Fruit fly (Drosophila melanogaster) whole organism, embryonic: ENCODE results near the gene hbt.
A peak's percentile ranks its signal among the peaks of the same experiment; 100 is the strongest.

Experiments
- ATbp ChIP-seq: fragments of 200-800 bp; sonication (Bioruptor generic); optimal IDR thresholded peaks from 2 replicates; lab custom pipeline; 2017; ENCODE audit warnings: missing biosample characterization, mild to moderate bottlenecking, missing genetic modification characterization, missing genetic modification reagents
- BEAF-32 ChIP-seq: fragments of 200-800 bp; sonication (Bioruptor generic); optimal IDR thresholded peaks from 3 replicates; lab custom pipeline; 2017; ENCODE audit warnings: missing biosample characterization, missing genetic modification characterization, mild to moderate bottlenecking, moderate library complexity, missing genetic modification reagents
- CG10267 ChIP-seq: fragments of 200-800 bp; sonication (Bioruptor generic); optimal IDR thresholded peaks from 2 replicates; lab custom pipeline; 2018; ENCODE audit warnings: missing biosample characterization, mild to moderate bottlenecking, missing genetic modification characterization, moderate library complexity
- CG10462 ChIP-seq: fragments of 200-800 bp; sonication (Bioruptor generic); optimal IDR thresholded peaks from 2 replicates; lab custom pipeline; 2016; ENCODE audit warnings: missing biosample characterization, missing genetic modification characterization
- CG10565 ChIP-seq: fragments of 200-800 bp; sonication (Bioruptor generic); optimal IDR thresholded peaks from 3 replicates; lab custom pipeline; 2016; ENCODE audit warnings: missing biosample characterization, mild to moderate bottlenecking, missing genetic modification characterization
- CG11085 ChIP-seq: fragments of 200-800 bp; sonication (Bioruptor generic); IDR thresholded peaks from 2 replicates; pipeline ENCODE4 v1.3.6; 2022; ENCODE audit warnings: missing biosample characterization, missing genetic modification characterization
- CG12155 ChIP-seq: fragments of 200-800 bp; sonication (Bioruptor generic); optimal IDR thresholded peaks from 3 replicates; lab custom pipeline; 2016; ENCODE audit warnings: missing biosample characterization, missing genetic modification characterization
- CG1233 ChIP-seq: fragments of 200-800 bp; sonication (Bioruptor generic); optimal IDR thresholded peaks from 4 replicates; lab custom pipeline; 2018; ENCODE audit warnings: missing biosample characterization, mild to moderate bottlenecking, missing genetic modification characterization
- CG13287 ChIP-seq: fragments of 200-800 bp; sonication (Bioruptor generic); IDR thresholded peaks from 2 replicates; pipeline ENCODE4 v1.3.6; 2022; ENCODE audit warnings: missing biosample characterization, missing genetic modification characterization; ENCODE audit not compliant: partially characterized antibody
- CG13894 ChIP-seq: fragments of 200-800 bp; sonication (Bioruptor generic); optimal IDR thresholded peaks from 3 replicates; lab custom pipeline; 2018; ENCODE audit warnings: missing biosample characterization, mild to moderate bottlenecking, missing genetic modification characterization, moderate library complexity
- CG1529 ChIP-seq: fragments of 200-800 bp; sonication (Bioruptor generic); optimal IDR thresholded peaks from 3 replicates; lab custom pipeline; 2018; ENCODE audit warnings: missing biosample characterization, missing genetic modification characterization
- CG15696 ChIP-seq: fragments of 200-800 bp; sonication (Bioruptor generic); optimal IDR thresholded peaks from 2 replicates; lab custom pipeline; 2019; ENCODE audit warnings: missing biosample characterization, mild to moderate bottlenecking, missing genetic modification characterization, moderate library complexity
- CG1647 ChIP-seq: fragments of 200-800 bp; sonication (Bioruptor generic); optimal IDR thresholded peaks from 3 replicates; lab custom pipeline; 2016; ENCODE audit warnings: missing biosample characterization, missing genetic modification characterization
- CG17328 ChIP-seq: fragments of 200-800 bp; sonication (Bioruptor generic); IDR thresholded peaks from 2 replicates; pipeline ENCODE4 v1.3.6; 2022; ENCODE audit warnings: missing biosample characterization, missing genetic modification characterization
- CG2678 ChIP-seq: fragments of 200-800 bp; sonication (Bioruptor generic); optimal IDR thresholded peaks from 3 replicates; lab custom pipeline; 2019; ENCODE audit warnings: missing biosample characterization, mild to moderate bottlenecking, missing genetic modification characterization, moderate library complexity
- CG2889 ChIP-seq: fragments of 200-800 bp; sonication (Bioruptor generic); IDR thresholded peaks from 3 replicates; pipeline ENCODE4 v1.3.6; 2022; ENCODE audit warnings: missing biosample characterization, missing genetic modification characterization
- CG3281 ChIP-seq: fragments of 200-800 bp; sonication (Bioruptor generic); optimal IDR thresholded peaks from 3 replicates; lab custom pipeline; 2017; ENCODE audit warnings: missing biosample characterization, mild to moderate bottlenecking, missing genetic modification characterization
- CG33557 ChIP-seq: fragments of 200-800 bp; sonication (Bioruptor generic); optimal IDR thresholded peaks from 2 replicates; lab custom pipeline; 2019; ENCODE audit warnings: missing biosample characterization, mild to moderate bottlenecking, missing genetic modification characterization, moderate library complexity
- CG4282 ChIP-seq: fragments of 200-800 bp; sonication (Bioruptor generic); optimal IDR thresholded peaks from 2 replicates; lab custom pipeline; 2016; ENCODE audit warnings: missing biosample characterization, missing genetic modification characterization
- CG4424 ChIP-seq: fragments of 200-800 bp; sonication (Bioruptor generic); optimal IDR thresholded peaks from 3 replicates; lab custom pipeline; 2016; ENCODE audit warnings: missing biosample characterization, missing genetic modification characterization
- CG5953 ChIP-seq: fragments of 200-800 bp; sonication (Bioruptor generic); IDR thresholded peaks from 2 replicates; pipeline ENCODE4 v1.3.6; 2022; ENCODE audit warnings: missing biosample characterization, missing genetic modification characterization
- CG6791 ChIP-seq: fragments of 200-800 bp; sonication (Bioruptor generic); IDR thresholded peaks from 3 replicates; pipeline ENCODE4 v1.3.6; 2022; ENCODE audit warnings: missing biosample characterization, missing genetic modification characterization; ENCODE audit not compliant: partially characterized antibody
- CG7786 ChIP-seq: fragments of 200-800 bp; sonication (Bioruptor generic); optimal IDR thresholded peaks from 2 replicates; lab custom pipeline; 2016; ENCODE audit warnings: missing biosample characterization, missing genetic modification characterization
- CG8089 ChIP-seq: fragments of 200-800 bp; sonication (Bioruptor generic); optimal IDR thresholded peaks from 3 replicates; lab custom pipeline; 2016; ENCODE audit warnings: missing biosample characterization, missing genetic modification characterization
- Camta ChIP-seq: fragments of 200-800 bp; sonication (Bioruptor generic); optimal IDR thresholded peaks from 2 replicates; lab custom pipeline; 2016; ENCODE audit warnings: missing biosample characterization, missing genetic modification characterization
- CrebB ChIP-seq: fragments of 200-800 bp; sonication (Bioruptor generic); optimal IDR thresholded peaks from 3 replicates; lab custom pipeline; 2018; ENCODE audit warnings: missing biosample characterization, mild to moderate bottlenecking, missing genetic modification characterization
- Dad ChIP-seq: fragments of 200-800 bp; sonication (Bioruptor generic); optimal IDR thresholded peaks from 3 replicates; lab custom pipeline; 2016; ENCODE audit warnings: missing biosample characterization, missing genetic modification characterization
- Dbx ChIP-seq: fragments of 200-800 bp; sonication (Bioruptor generic); IDR thresholded peaks from 3 replicates; pipeline ENCODE4 v1.3.6; 2022; ENCODE audit warnings: missing biosample characterization, missing genetic modification characterization
- Dfd ChIP-seq, 2 experiments: fragments of >200 bp; optimal IDR thresholded peaks; 2 replicates each; lab custom pipeline; 2017; ENCODE audit warnings: missing biosample characterization in 2 of 2, missing genetic modification characterization in 2 of 2
- HLH3B ChIP-seq: fragments of 200-800 bp; sonication (Bioruptor generic); IDR thresholded peaks from 2 replicates; pipeline ENCODE4 v1.3.6; 2022; ENCODE audit warnings: missing biosample characterization, missing genetic modification characterization
- Hmx ChIP-seq: fragments of 200-800 bp; sonication (Bioruptor generic); optimal IDR thresholded peaks from 2 replicates; lab custom pipeline; 2016; ENCODE audit warnings: missing biosample characterization, missing genetic modification characterization
- Max ChIP-seq: fragments of 200-800 bp; sonication (Bioruptor generic); optimal IDR thresholded peaks from 2 replicates; lab custom pipeline; 2016; ENCODE audit warnings: missing biosample characterization, mild to moderate bottlenecking, missing genetic modification characterization
- Med ChIP-seq: fragments of 200-800 bp; sonication (Bioruptor generic); peaks from one replicate; lab custom pipeline; 2016; ENCODE audit warnings: missing biosample characterization, missing genetic modification characterization, mild to moderate bottlenecking, inconsistent platforms, moderate library complexity
- Mrtf ChIP-seq: fragments of 200-800 bp; sonication (Bioruptor generic); IDR thresholded peaks from 3 replicates; pipeline ENCODE4 v1.3.6; 2022; ENCODE audit warnings: missing biosample characterization, missing genetic modification characterization
- Six4 ChIP-seq: fragments of 200-800 bp; sonication (Bioruptor generic); optimal IDR thresholded peaks from 2 replicates; lab custom pipeline; 2016; ENCODE audit warnings: missing biosample characterization, missing genetic modification characterization
- Xrp1 ChIP-seq: fragments of 200-800 bp; sonication (Bioruptor generic); IDR thresholded peaks from 2 replicates; pipeline ENCODE4 v1.3.6; 2022; ENCODE audit warnings: missing biosample characterization, missing genetic modification characterization
- br ChIP-seq: fragments of >200 bp; optimal IDR thresholded peaks from 2 replicates; lab custom pipeline; 2017
- cato ChIP-seq: fragments of 200-800 bp; sonication (Bioruptor generic); optimal IDR thresholded peaks from 2 replicates; lab custom pipeline; 2016; ENCODE audit warnings: missing biosample characterization, missing genetic modification characterization, borderline replicate concordance
- chm ChIP-seq: fragments of 200-800 bp; sonication (Bioruptor generic); IDR thresholded peaks from 2 replicates; pipeline ENCODE4 v1.3.6; 2022; ENCODE audit warnings: missing biosample characterization, missing genetic modification characterization
- crp ChIP-seq, 2 experiments: fragments of 200-800 bp; sonication (Bioruptor generic); optimal IDR thresholded peaks; 2 replicates in 1 of 2; 3 replicates in 1 of 2; lab custom pipeline; 2017; ENCODE audit warnings: missing biosample characterization in 2 of 2, missing genetic modification characterization in 2 of 2, mild to moderate bottlenecking in 1 of 2, moderate library complexity in 1 of 2
- cwo ChIP-seq: fragments of 200-800 bp; sonication (Bioruptor generic); optimal IDR thresholded peaks from 3 replicates; lab custom pipeline; 2017; ENCODE audit warnings: missing biosample characterization, missing genetic modification characterization, mild to moderate bottlenecking, moderate library complexity, missing genetic modification reagents
- disco-r ChIP-seq: fragments of 200-800 bp; sonication (Bioruptor generic); optimal IDR thresholded peaks from 2 replicates; lab custom pipeline; 2016; ENCODE audit warnings: missing biosample characterization, missing genetic modification characterization
- h ChIP-seq: fragments of >200 bp; optimal IDR thresholded peaks from 2 replicates; lab custom pipeline; 2017
- hkb ChIP-seq, 2 experiments: fragments of 200-800 bp in 1 of 2; fragments of >200 bp in 1 of 2; sonication (Bioruptor generic) in 1 of 2; IDR thresholded peaks in 1 of 2; optimal IDR thresholded peaks in 1 of 2; 2 replicates each; pipeline versions ENCODE4 v1.3.6 to Lab custom; 2017 to 2022; ENCODE audit warnings: missing biosample characterization in 1 of 2, missing genetic modification characterization in 1 of 2
- nau ChIP-seq: fragments of 200-800 bp; sonication (Bioruptor generic); optimal IDR thresholded peaks from 3 replicates; lab custom pipeline; 2017; ENCODE audit warnings: missing biosample characterization, mild to moderate bottlenecking, missing genetic modification characterization, missing genetic modification reagents
- run ChIP-seq: fragments of 200-800 bp; sonication (Bioruptor generic); optimal IDR thresholded peaks from 3 replicates; lab custom pipeline; 2018; ENCODE audit warnings: missing biosample characterization, mild to moderate bottlenecking, missing genetic modification characterization
- sd ChIP-seq: fragments of 200-800 bp; sonication (Bioruptor generic); optimal IDR thresholded peaks from 3 replicates; lab custom pipeline; 2018; ENCODE audit warnings: missing biosample characterization, mild to moderate bottlenecking, missing genetic modification characterization, moderate library complexity
- sug ChIP-seq: fragments of 200-800 bp; optimal IDR thresholded peaks from 2 replicates; lab custom pipeline; 2019; ENCODE audit warnings: missing biosample characterization, mild to moderate bottlenecking, missing genetic modification characterization, moderate library complexity
- tll ChIP-seq, 2 experiments: fragments of 200-800 bp in 1 of 2; fragments of >200 bp in 1 of 2; sonication (Bioruptor generic) in 1 of 2; optimal IDR thresholded peaks; 2 replicates each; lab custom pipeline; 2017 to 2019; ENCODE audit warnings: missing biosample characterization in 2 of 2, missing genetic modification characterization in 2 of 2, mild to moderate bottlenecking in 1 of 2, moderate library complexity in 1 of 2
- zfh1 ChIP-seq: fragments of 200-800 bp; sonication (Bioruptor generic); IDR thresholded peaks from 3 replicates; pipeline ENCODE4 v1.3.6; 2022; ENCODE audit warnings: missing biosample characterization, missing genetic modification characterization

hbt gene

DNA sequence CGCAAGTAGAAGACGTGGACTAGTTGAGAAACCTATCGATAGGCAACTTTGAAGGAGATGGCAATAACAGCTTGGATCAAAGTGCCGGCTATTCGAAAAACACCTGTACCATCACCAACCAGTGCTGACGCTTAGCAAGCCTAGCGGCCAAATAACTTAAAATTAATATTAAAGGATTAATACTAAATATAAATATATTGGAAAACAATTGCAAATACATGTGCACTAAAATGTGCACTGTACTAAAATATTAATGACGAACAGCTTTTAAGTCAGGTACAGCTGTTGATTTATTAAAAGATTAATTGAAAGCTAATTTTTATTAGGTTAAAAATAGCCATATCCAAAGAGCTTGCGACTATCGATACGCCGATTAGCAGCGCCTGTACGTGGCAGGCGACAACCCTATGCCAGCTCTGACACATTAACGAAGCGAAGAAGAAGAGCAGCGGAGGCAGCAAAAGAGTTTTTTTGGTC, 47.6 kb upstream of the hbt start, which contains the start of the genes CG9302 and beta'COP (continued):
- peak in 1 of 2 experiments; percentile 39 for TF ChIP-seq crp (GFP tag; optimal IDR thresholded peaks at IDR 0.05; lab: Kevin White, UChicago)
- TF ChIP-seq CG8089 (GFP tag; lab: Kevin White, UChicago) = no peak
- no peak for TF ChIP-seq cwo (GFP tag; lab: Kevin White, UChicago)
- no peak for TF ChIP-seq CG2889 (GFP tag; lab: Robert Waterston, UW)
- TF ChIP-seq zfh1 = peak; percentile 60; the same call in 1 of the 3 replicates
- peak; percentile 25 for TF ChIP-seq CG1647 (GFP tag; lab: Kevin White, UChicago)
- TF ChIP-seq Camta (GFP tag; lab: Kevin White, UChicago) = no peak
- TF ChIP-seq CG33557 (GFP tag; lab: Kevin White, UChicago) = peak; percentile 65
- TF ChIP-seq CrebB (tag; lab: Kevin White, UChicago) = no peak
- TF ChIP-seq cato (GFP tag; lab: Kevin White, UChicago) = peak; percentile 50
- no peak for TF ChIP-seq br (lab: Kevin White, UChicago)
- TF ChIP-seq CG6791 (GFP tag; lab: Robert Waterston, UW) = peak; percentile 58; the same call in 1 of the 3 replicates
- no peak for TF ChIP-seq ATbp (GFP tag; lab: Kevin White, UChicago)
- TF ChIP-seq CG2678 (tag; lab: Kevin White, UChicago) = no peak
- TF ChIP-seq CG11085 = peak; percentile 50; the same call in 1 of the 2 replicates
- TF ChIP-seq Six4 = peak; percentile 23
- no peak for TF ChIP-seq run (tag; lab: Kevin White, UChicago)
- TF ChIP-seq CG10565 = no peak
- TF ChIP-seq CG12155 (GFP tag; lab: Kevin White, UChicago) = peak; percentile 77
- TF ChIP-seq CG10267 (tag; lab: Kevin White, UChicago) = peak; percentile 70
- peak; percentile 81 for TF ChIP-seq CG3281
- TF ChIP-seq CG1529 (GFP tag; lab: Kevin White, UChicago) = no peak
- no peak for TF ChIP-seq sd (tag; lab: Kevin White, UChicago)
- TF ChIP-seq Max (GFP tag; lab: Kevin White, UChicago) = peak; percentile 64
- peak; percentile 48 for TF ChIP-seq CG7786 (GFP tag; lab: Kevin White, UChicago)
- TF ChIP-seq CG13894 (tag; lab: Kevin White, UChicago) = no peak
- no peak for TF ChIP-seq HLH3B (GFP tag; lab: Robert Waterston, UW)
- no peak for TF ChIP-seq h (lab: Kevin White, UChicago)
- peak in 1 of 2 experiments; percentile 3 for TF ChIP-seq tll (GFP tag; optimal IDR thresholded peaks at IDR 0.05; lab: Kevin White, UChicago)
- peak; percentile 80 for TF ChIP-seq Dbx (GFP tag; lab: Robert Waterston, UW)
- TF ChIP-seq CG5953 (GFP tag; lab: Robert Waterston, UW) = no peak
- no peak for TF ChIP-seq Dfd (GFP tag; optimal IDR thresholded peaks at IDR 0.05; lab: Kevin White, UChicago)
- TF ChIP-seq Xrp1 (GFP tag; lab: Robert Waterston, UW) = peak; percentile 52
- peak; percentile 85 for TF ChIP-seq sug
- no peak for TF ChIP-seq hkb (optimal IDR thresholded peaks at IDR 0.05; lab: Kevin White, UChicago)
- TF ChIP-seq hkb (GFP tag; IDR thresholded peaks at IDR 0.05; lab: Robert Waterston, UW) = no peak
- no peak for TF ChIP-seq Hmx (GFP tag; lab: Kevin White, UChicago)
- TF ChIP-seq CG10462 (GFP tag; lab: Kevin White, UChicago) = peak; percentile 31
- peak; percentile 68 for TF ChIP-seq CG4424 (GFP tag; lab: Kevin White, UChicago)
- TF ChIP-seq CG15696 (tag; lab: Kevin White, UChicago) = peak; percentile 79
- peak; percentile 74 for TF ChIP-seq CG13287 (GFP tag; lab: Robert Waterston, UW)
- peak; percentile 14 for TF ChIP-seq Dad (GFP tag; lab: Kevin White, UChicago)
- TF ChIP-seq CG1233 (GFP tag; lab: Kevin White, UChicago) = peak; percentile 36
- TF ChIP-seq CG4282 (GFP tag; lab: Kevin White, UChicago) = no peak
- no peak for TF ChIP-seq CG17328
- TF ChIP-seq disco-r (GFP tag; lab: Kevin White, UChicago) = no peak
- TF ChIP-seq Med = peak; percentile 84
- TF ChIP-seq chm (GFP tag; lab: Robert Waterston, UW) = no peak
- peak; percentile 85 for TF ChIP-seq BEAF-32 (GFP tag; lab: Kevin White, UChicago)
- no peak for TF ChIP-seq nau
- no peak for TF ChIP-seq Mrtf (GFP tag; lab: Robert Waterston, UW)
